Worm (Caenorhabditis elegans) whole organism, L2 larva: Measurements from ENCODE around the gene str-84.

Experiments used
- ama-1 ChIP-seq: fragments of 150-350 bp; optimal IDR thresholded peaks from 2 replicates; lab custom pipeline; 2018; ENCODE audit warnings: inconsistent platforms
- gmeb-1 ChIP-seq: fragments of 150-350 bp; optimal IDR thresholded peaks from 2 replicates; lab custom pipeline; 2014; ENCODE audit warnings: missing biosample characterization, missing genetic modification characterization
- lin-39 ChIP-seq: fragments of 150-350 bp; optimal IDR thresholded peaks from 2 replicates; lab custom pipeline; 2014; ENCODE audit warnings: missing biosample characterization, missing genetic modification reagents, missing genetic modification characterization
- mab-5 ChIP-seq: fragments of 150-350 bp; optimal IDR thresholded peaks from 2 replicates; lab custom pipeline; 2014; ENCODE audit warnings: missing biosample characterization, missing genetic modification characterization
- nhr-11 ChIP-seq: fragments of 150-350 bp; optimal IDR thresholded peaks from 2 replicates; lab custom pipeline; 2014; ENCODE audit warnings: missing biosample characterization, missing genetic modification characterization
- unc-55 ChIP-seq: fragments of 150-350 bp; sonication (generic microtip); optimal IDR thresholded peaks from 3 replicates; lab custom pipeline; 2014; ENCODE audit warnings: missing biosample characterization, missing genetic modification reagents, missing genetic modification characterization
- unc-62 ChIP-seq: fragments of 150-350 bp; optimal IDR thresholded peaks from 2 replicates; lab custom pipeline; 2014; ENCODE audit warnings: missing biosample characterization, missing genetic modification reagents, missing genetic modification characterization

DNA sequence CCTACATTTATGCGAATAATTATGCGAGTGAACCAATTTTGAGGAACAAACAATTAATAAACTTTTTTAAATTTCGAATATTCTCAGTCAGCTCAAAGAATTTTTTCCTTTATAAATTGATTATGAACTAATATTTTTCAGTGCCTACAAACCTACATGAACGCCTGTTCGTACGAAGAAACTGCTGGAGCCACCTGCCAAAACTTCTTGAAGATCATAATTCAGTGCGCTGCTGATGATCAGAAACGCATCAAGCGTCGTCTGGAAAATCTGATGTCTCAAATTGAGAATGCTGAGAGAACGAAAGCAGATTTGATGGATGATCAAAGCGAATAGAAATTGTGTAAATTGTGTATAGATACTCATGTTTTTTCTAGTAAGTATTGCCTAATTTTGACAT, 41.8 kb downstream of the str-84 start:
- TF ChIP-seq gmeb-1 (tag; lab: Kevin White, UChicago) (no peak), unc-62 (no peak), mab-5 (no peak), ama-1 (no peak), nhr-11 (tag; lab: Kevin White, UChicago) (no peak), unc-55 (GFP tag; lab: Kevin White, UChicago) (no peak), lin-39 (tag; lab: Kevin White, UChicago) (no peak)
